Fruit fly (Drosophila melanogaster) whole organism, prepupa: ENCODE data around the gene CG44476.

ENCODE experiments used
- Blimp-1 ChIP-seq: fragments of 200-800 bp; sonication (Bioruptor generic); optimal IDR thresholded peaks from 3 replicates; lab custom pipeline; 2017; ENCODE audit warnings: missing biosample characterization, missing genetic modification characterization, mild to moderate bottlenecking, moderate library complexity, missing genetic modification reagents
- CG10631 ChIP-seq: fragments of 200-800 bp; sonication (Bioruptor generic); optimal IDR thresholded peaks from 2 replicates; lab custom pipeline; 2016; ENCODE audit warnings: missing biosample characterization, missing genetic modification characterization
- CG11294 ChIP-seq: fragments of 200-800 bp; sonication (Bioruptor generic); IDR thresholded peaks from 2 replicates; pipeline ENCODE4 v1.3.6; 2022; ENCODE audit warnings: missing biosample characterization, missing genetic modification characterization
- CG11762 ChIP-seq: fragments of 200-800 bp; sonication (Bioruptor generic); optimal IDR thresholded peaks from 3 replicates; lab custom pipeline; 2016; ENCODE audit warnings: missing biosample characterization, missing genetic modification characterization; ENCODE audit not compliant: insufficient read depth
- CG11902 ChIP-seq: fragments of 200-800 bp; sonication (Bioruptor generic); optimal IDR thresholded peaks from 3 replicates; lab custom pipeline; 2016; ENCODE audit warnings: missing biosample characterization, missing genetic modification characterization
- CG15336 ChIP-seq: fragments of 200-800 bp; sonication (Bioruptor generic); IDR thresholded peaks from 2 replicates; pipeline ENCODE4 v1.3.6; 2022; ENCODE audit warnings: missing biosample characterization, missing genetic modification characterization
- CG1621 ChIP-seq: fragments of 200-800 bp; sonication (Bioruptor generic); optimal IDR thresholded peaks from 3 replicates; lab custom pipeline; 2018; ENCODE audit warnings: missing biosample characterization, mild to moderate bottlenecking, missing genetic modification characterization
- CG3032 ChIP-seq: fragments of 200-800 bp; optimal IDR thresholded peaks from 2 replicates; lab custom pipeline; 2019; ENCODE audit warnings: missing biosample characterization, mild to moderate bottlenecking, missing genetic modification characterization, moderate library complexity
- CG31627 ChIP-seq: fragments of 200-800 bp; sonication (Bioruptor generic); optimal IDR thresholded peaks from 3 replicates; lab custom pipeline; 2016; ENCODE audit warnings: missing biosample characterization, missing genetic modification characterization
- CG32006 ChIP-seq: fragments of 200-800 bp; sonication (Bioruptor generic); optimal IDR thresholded peaks from 3 replicates; lab custom pipeline; 2017; ENCODE audit warnings: missing biosample characterization, mild to moderate bottlenecking, missing genetic modification characterization
- CG34406 ChIP-seq: fragments of 200-800 bp; sonication (Bioruptor generic); optimal IDR thresholded peaks from 3 replicates; lab custom pipeline; 2016; ENCODE audit warnings: missing biosample characterization, missing genetic modification characterization
- CG3919 ChIP-seq: fragments of 200-800 bp; sonication (Bioruptor generic); optimal IDR thresholded peaks from 3 replicates; lab custom pipeline; 2016; ENCODE audit warnings: missing biosample characterization, missing genetic modification characterization
- CG4318 ChIP-seq: fragments of 200-800 bp; sonication (Bioruptor generic); optimal IDR thresholded peaks from 3 replicates; lab custom pipeline; 2017; ENCODE audit warnings: missing biosample characterization, mild to moderate bottlenecking, missing genetic modification characterization
- CG6163 ChIP-seq: fragments of 200-800 bp; sonication (Bioruptor generic); IDR thresholded peaks from 3 replicates; pipeline ENCODE4 v1.3.6; 2022; ENCODE audit warnings: missing biosample characterization, missing genetic modification characterization
- CG6276 ChIP-seq: fragments of 200-800 bp; sonication (Bioruptor generic); optimal IDR thresholded peaks from 2 replicates; lab custom pipeline; 2017; ENCODE audit warnings: missing biosample characterization, mild to moderate bottlenecking, missing genetic modification characterization
- CG6792 ChIP-seq: fragments of 200-800 bp; sonication (Bioruptor generic); optimal IDR thresholded peaks from 3 replicates; lab custom pipeline; 2016; ENCODE audit warnings: missing biosample characterization, missing genetic modification characterization
- CG6808 ChIP-seq: fragments of 200-800 bp; sonication (Bioruptor generic); optimal IDR thresholded peaks from 3 replicates; lab custom pipeline; 2017; ENCODE audit warnings: missing biosample characterization, missing genetic modification characterization, mild to moderate bottlenecking, moderate library complexity, missing genetic modification reagents
- CG6854 ChIP-seq: fragments of 200-800 bp; sonication (Bioruptor generic); optimal IDR thresholded peaks from 2 replicates; lab custom pipeline; 2017; ENCODE audit warnings: missing biosample characterization, mild to moderate bottlenecking, missing genetic modification characterization
- CG7368 ChIP-seq: fragments of 200-800 bp; sonication (Bioruptor generic); optimal IDR thresholded peaks from 3 replicates; lab custom pipeline; 2016; ENCODE audit warnings: missing biosample characterization, missing genetic modification characterization
- CG8119 ChIP-seq: fragments of 200-800 bp; sonication (Bioruptor generic); IDR thresholded peaks from 3 replicates; pipeline ENCODE4 v1.3.6; 2022; ENCODE audit warnings: missing biosample characterization, missing genetic modification characterization
- CG8319 ChIP-seq: fragments of 200-800 bp; sonication (Bioruptor generic); optimal IDR thresholded peaks from 3 replicates; lab custom pipeline; 2016; ENCODE audit warnings: missing biosample characterization, missing genetic modification characterization
- CG8632 ChIP-seq: fragments of 200-800 bp; sonication (Bioruptor generic); optimal IDR thresholded peaks from 3 replicates; lab custom pipeline; 2016; ENCODE audit warnings: missing biosample characterization, missing genetic modification characterization
- Eip75B ChIP-seq: fragments of 200-800 bp; sonication (Bioruptor generic); optimal IDR thresholded peaks from 3 replicates; lab custom pipeline; 2016; ENCODE audit warnings: missing biosample characterization, missing genetic modification characterization
- Eip78C ChIP-seq: fragments of 200-800 bp; sonication (Bioruptor generic); peaks from one replicate; lab custom pipeline; 2016; ENCODE audit warnings: missing biosample characterization, missing genetic modification characterization
- Ets21C ChIP-seq: fragments of 200-800 bp; sonication (Bioruptor generic); optimal IDR thresholded peaks from 3 replicates; lab custom pipeline; 2016; ENCODE audit warnings: missing biosample characterization, missing genetic modification characterization
- Ets96B ChIP-seq: fragments of 200-800 bp; optimal IDR thresholded peaks from 2 replicates; lab custom pipeline; 2019; ENCODE audit warnings: missing biosample characterization, mild to moderate bottlenecking, missing genetic modification characterization, moderate library complexity
- Hr38 ChIP-seq: sonication (Bioruptor generic); optimal IDR thresholded peaks from 2 replicates; lab custom pipeline; 2016; ENCODE audit warnings: missing biosample characterization, missing genetic modification characterization
- Hr39 ChIP-seq: fragments of 200-800 bp; sonication (Bioruptor generic); optimal IDR thresholded peaks from 2 replicates; lab custom pipeline; 2016; ENCODE audit warnings: missing biosample characterization, missing genetic modification characterization
- Hr4 ChIP-seq: fragments of 200-800 bp; sonication (Bioruptor generic); optimal IDR thresholded peaks from 3 replicates; lab custom pipeline; 2016; ENCODE audit warnings: missing biosample characterization, missing genetic modification characterization
- Lpt ChIP-seq: fragments of 200-800 bp; sonication (Bioruptor generic); optimal IDR thresholded peaks from 3 replicates; lab custom pipeline; 2016; ENCODE audit warnings: missing biosample characterization, missing genetic modification characterization
- OdsH ChIP-seq: fragments of 200-800 bp; sonication (Bioruptor generic); optimal IDR thresholded peaks from 3 replicates; lab custom pipeline; 2016; ENCODE audit warnings: missing biosample characterization, missing genetic modification characterization
- Smox ChIP-seq: fragments of 200-800 bp; sonication (Bioruptor generic); optimal IDR thresholded peaks from 3 replicates; lab custom pipeline; 2016; ENCODE audit warnings: missing biosample characterization, missing genetic modification characterization
- Sox102F ChIP-seq: fragments of 200-800 bp; sonication (Bioruptor generic); optimal IDR thresholded peaks from 2 replicates; lab custom pipeline; 2016; ENCODE audit warnings: missing biosample characterization, mild to moderate bottlenecking, missing genetic modification characterization
- Sox14 ChIP-seq: fragments of 200-800 bp; sonication (Bioruptor generic); optimal IDR thresholded peaks from 3 replicates; lab custom pipeline; 2016; ENCODE audit warnings: missing biosample characterization, missing genetic modification characterization
- Sox15 ChIP-seq: fragments of 200-800 bp; sonication (Bioruptor generic); optimal IDR thresholded peaks from 3 replicates; lab custom pipeline; 2016; ENCODE audit warnings: missing biosample characterization, missing genetic modification characterization
- achi ChIP-seq: fragments of 200-800 bp; sonication (Bioruptor generic); optimal IDR thresholded peaks from 3 replicates; lab custom pipeline; 2016; ENCODE audit warnings: missing biosample characterization, missing genetic modification characterization
- acj6 ChIP-seq: fragments of 200-800 bp; sonication (Bioruptor generic); optimal IDR thresholded peaks from 3 replicates; lab custom pipeline; 2016; ENCODE audit warnings: missing biosample characterization, missing genetic modification characterization
- cyc ChIP-seq: fragments of 200-800 bp; sonication (Bioruptor generic); optimal IDR thresholded peaks from 3 replicates; lab custom pipeline; 2016; ENCODE audit warnings: missing biosample characterization, missing genetic modification characterization
- dac ChIP-seq: fragments of 200-800 bp; sonication (Bioruptor generic); optimal IDR thresholded peaks from 2 replicates; lab custom pipeline; 2017; ENCODE audit warnings: missing biosample characterization, mild to moderate bottlenecking, missing genetic modification characterization
- dsx ChIP-seq: fragments of 200-800 bp; optimal IDR thresholded peaks from 3 replicates; lab custom pipeline; 2019; ENCODE audit warnings: missing biosample characterization, mild to moderate bottlenecking, missing genetic modification characterization, moderate library complexity; ENCODE audit not compliant: poor library complexity, severe bottlenecking
- eg ChIP-seq: fragments of 200-800 bp; sonication (Bioruptor generic); IDR thresholded peaks from 3 replicates; pipeline ENCODE4 v1.3.6; 2022; ENCODE audit warnings: missing biosample characterization, missing genetic modification characterization
- esn ChIP-seq: fragments of 200-800 bp; sonication (Bioruptor generic); optimal IDR thresholded peaks from 2 replicates; lab custom pipeline; 2016; ENCODE audit warnings: missing biosample characterization, mild to moderate bottlenecking, missing genetic modification characterization, moderate library complexity
- fd59A ChIP-seq: fragments of 200-800 bp; sonication (Bioruptor generic); optimal IDR thresholded peaks from 2 replicates; lab custom pipeline; 2017; ENCODE audit warnings: missing biosample characterization, mild to moderate bottlenecking, missing genetic modification characterization, missing genetic modification reagents
- fd85E ChIP-seq: fragments of 200-800 bp; sonication (Bioruptor generic); optimal IDR thresholded peaks from 3 replicates; lab custom pipeline; 2016; ENCODE audit warnings: missing biosample characterization, missing genetic modification characterization
- fkh ChIP-seq: fragments of 200-800 bp; sonication (Bioruptor generic); optimal IDR thresholded peaks from 3 replicates; lab custom pipeline; 2017; ENCODE audit warnings: missing biosample characterization, mild to moderate bottlenecking, missing genetic modification characterization, moderate library complexity
- net ChIP-seq: fragments of 200-800 bp; sonication (Bioruptor generic); optimal IDR thresholded peaks from 3 replicates; lab custom pipeline; 2016; ENCODE audit warnings: missing biosample characterization, missing genetic modification characterization
- pdm3 ChIP-seq: fragments of 200-800 bp; sonication (Bioruptor generic); optimal IDR thresholded peaks from 3 replicates; lab custom pipeline; 2016; ENCODE audit warnings: missing biosample characterization, missing genetic modification characterization
- salr ChIP-seq, 2 experiments: fragments of 200-800 bp; sonication (Bioruptor generic); optimal IDR thresholded peaks; 3 replicates each; lab custom pipeline; 2016 to 2018; ENCODE audit warnings: missing biosample characterization in 2 of 2, missing genetic modification characterization in 2 of 2, mild to moderate bottlenecking in 1 of 2
- spab ChIP-seq: fragments of 200-800 bp; sonication (Bioruptor generic); optimal IDR thresholded peaks from 2 replicates; lab custom pipeline; 2017; ENCODE audit warnings: missing biosample characterization, mild to moderate bottlenecking, missing genetic modification characterization, missing genetic modification reagents
- ss ChIP-seq, 2 experiments: fragments of 200-800 bp; sonication (Bioruptor generic); optimal IDR thresholded peaks; 2 replicates in 1 of 2; 3 replicates in 1 of 2; lab custom pipeline; 2017 to 2018; ENCODE audit warnings: mild to moderate bottlenecking in 2 of 2, missing biosample characterization in 2 of 2, missing genetic modification characterization in 2 of 2, moderate library complexity in 1 of 2
- svp ChIP-seq: fragments of 200-800 bp; sonication (Bioruptor generic); peaks from one replicate; lab custom pipeline; 2016; ENCODE audit warnings: missing biosample characterization, missing genetic modification characterization
- topi ChIP-seq: fragments of 200-800 bp; sonication (Bioruptor generic); optimal IDR thresholded peaks from 3 replicates; lab custom pipeline; 2016; ENCODE audit warnings: missing biosample characterization, missing genetic modification characterization
- vri ChIP-seq: fragments of 200-800 bp; sonication (Bioruptor generic); optimal IDR thresholded peaks from 3 replicates; lab custom pipeline; 2016; ENCODE audit warnings: missing biosample characterization, mild to moderate bottlenecking, missing genetic modification characterization

Gene CG44476

dm6 chr2L:18152172-18152639 is 39.2 kb upstream of the CG44476 start, which contains the start of gene Socs36E:
Socs36E (minus strand) TSS chr2L:18152417.
- TF ChIP-seq Lpt (GFP tag; lab: Kevin White, UChicago) (no peak), Hr38 (GFP tag; lab: Kevin White, UChicago) (no peak), Eip78C (GFP tag; lab: Kevin White, UChicago) (no peak), CG11762 (GFP tag; lab: Kevin White, UChicago) (no peak), CG15336 (GFP tag; lab: Robert Waterston, UW) (peak; percentile 28; the same call in 1 of the 2 replicates), Ets96B (no peak), esn (no peak), CG8632 (GFP tag; lab: Kevin White, UChicago) (no peak), cyc (GFP tag; lab: Kevin White, UChicago) (no peak), Sox14 (GFP tag; lab: Kevin White, UChicago) (peak; percentile 28), CG10631 (GFP tag; lab: Kevin White, UChicago) (no peak), CG31627 (no peak), fd59A (GFP tag; lab: Kevin White, UChicago) (no peak), fkh (GFP tag; lab: Kevin White, UChicago) (no peak), Blimp-1 (GFP tag; lab: Kevin White, UChicago) (no peak), eg (GFP tag; lab: Robert Waterston, UW) (no peak), dsx (GFP tag; lab: Kevin White, UChicago) (peak; percentile 32), CG6792 (GFP tag; lab: Kevin White, UChicago) (no peak), Eip75B (GFP tag; lab: Kevin White, UChicago) (peak; percentile 72), Sox102F (no peak), CG6276 (no peak), CG3032 (tag; lab: Kevin White, UChicago) (no peak), acj6 (GFP tag; lab: Kevin White, UChicago) (no peak), spab (GFP tag; lab: Kevin White, UChicago) (no peak), Ets21C (GFP tag; lab: Kevin White, UChicago) (no peak), dac (no peak), Sox15 (GFP tag; lab: Kevin White, UChicago) (no peak), CG7368 (GFP tag; lab: Kevin White, UChicago) (no peak), CG6163 (no peak), CG34406 (GFP tag; lab: Kevin White, UChicago) (no peak), CG8319 (GFP tag; lab: Kevin White, UChicago) (no peak), topi (no peak), CG11294 (GFP tag; lab: Robert Waterston, UW) (peak; percentile 23; the same call in 1 of the 2 replicates), CG32006 (GFP tag; lab: Kevin White, UChicago) (no peak), CG6808 (GFP tag; lab: Kevin White, UChicago) (peak; percentile 43), achi (GFP tag; lab: Kevin White, UChicago) (no peak), Hr4 (GFP tag; lab: Kevin White, UChicago) (no peak), CG6854 (GFP tag; lab: Kevin White, UChicago) (no peak), CG11902 (GFP tag; lab: Kevin White, UChicago) (no peak), salr (GFP tag; optimal IDR thresholded peaks at IDR 0.05; lab: Kevin White, UChicago) (peak in 1 of 2 experiments; percentile 30), fd85E (GFP tag; lab: Kevin White, UChicago) (no peak), vri (peak; percentile 51), net (GFP tag; lab: Kevin White, UChicago) (no peak), CG4318 (GFP tag; lab: Kevin White, UChicago) (no peak), ss (GFP tag; optimal IDR thresholded peaks at IDR 0.05; lab: Kevin White, UChicago) (no peak), CG3919 (GFP tag; lab: Kevin White, UChicago) (peak; percentile 56), svp (GFP tag; lab: Kevin White, UChicago) (no peak), CG8119 (GFP tag; lab: Robert Waterston, UW) (no peak; the same call in 2 of the 3 replicates), Hr39 (no peak), Smox (no peak), OdsH (no peak), pdm3 (GFP tag; lab: Kevin White, UChicago) (no peak), CG1621 (tag; lab: Kevin White, UChicago) (peak; percentile 100)
